Worm (Caenorhabditis elegans) whole organism, late embryonic: ENCODE data around the gene sbp-1.

ENCODE experiments used
- F13H6.1 ChIP-seq: sonication (generic microtip); optimal IDR thresholded peaks from 2 replicates; lab custom pipeline; 2016; ENCODE audit warnings: missing genetic modification characterization, missing compliant biosample characterization
- T23F11.4 ChIP-seq: fragments of 200-800 bp; sonication (Bioruptor generic); optimal IDR thresholded peaks from 2 replicates; lab custom pipeline; 2018; ENCODE audit warnings: mild to moderate bottlenecking, missing genetic modification characterization, missing compliant biosample characterization
- ama-1 ChIP-seq: fragments of 150-350 bp; optimal IDR thresholded peaks from 2 replicates; lab custom pipeline; 2014
- ceh-14 ChIP-seq: sonication (generic microtip); optimal IDR thresholded peaks from 2 replicates; lab custom pipeline; 2016; ENCODE audit warnings: missing genotype, missing genetic modification characterization, missing compliant biosample characterization
- ceh-19 ChIP-seq: fragments of 200-800 bp; sonication (Bioruptor generic); optimal IDR thresholded peaks from 2 replicates; lab custom pipeline; 2018; ENCODE audit warnings: mild to moderate bottlenecking, missing genetic modification characterization, missing compliant biosample characterization
- ceh-24 ChIP-seq: sonication (generic microtip); optimal IDR thresholded peaks from 2 replicates; lab custom pipeline; 2016; ENCODE audit warnings: mild to moderate bottlenecking, missing genetic modification characterization, missing compliant biosample characterization
- ceh-30 ChIP-seq: fragments of 150-350 bp; optimal IDR thresholded peaks from 2 replicates; lab custom pipeline; 2014; ENCODE audit warnings: missing biosample characterization, missing genetic modification characterization
- ceh-31 ChIP-seq: sonication (generic microtip); optimal IDR thresholded peaks from 2 replicates; lab custom pipeline; 2016; ENCODE audit warnings: missing genetic modification characterization, missing compliant biosample characterization
- ceh-34 ChIP-seq: sonication (generic microtip); optimal IDR thresholded peaks from 2 replicates; lab custom pipeline; 2016; ENCODE audit warnings: mild to moderate bottlenecking, missing genetic modification characterization, missing compliant biosample characterization
- ceh-45 ChIP-seq: fragments of 200-800 bp; sonication (Bioruptor generic); IDR thresholded peaks from 2 replicates; pipeline ENCODE4 v1.3.6; 2022; ENCODE audit warnings: missing genetic modification reagents, missing genetic modification characterization, missing compliant biosample characterization
- ceh-48 ChIP-seq: sonication (generic microtip); optimal IDR thresholded peaks from 2 replicates; lab custom pipeline; 2016; ENCODE audit warnings: missing genetic modification characterization, inconsistent platforms, missing compliant biosample characterization
- ceh-9 ChIP-seq: sonication (generic microtip); optimal IDR thresholded peaks from 2 replicates; lab custom pipeline; 2016; ENCODE audit warnings: mild to moderate bottlenecking, missing genetic modification characterization, inconsistent platforms, missing compliant biosample characterization
- che-1 ChIP-seq: sonication (generic microtip); optimal IDR thresholded peaks from 2 replicates; lab custom pipeline; 2016; ENCODE audit warnings: mild to moderate bottlenecking, missing genetic modification characterization, missing compliant biosample characterization
- dmd-4 ChIP-seq: sonication (generic microtip); optimal IDR thresholded peaks from 2 replicates; lab custom pipeline; 2016; ENCODE audit warnings: borderline replicate concordance, missing genetic modification characterization, missing compliant biosample characterization
- dve-1 ChIP-seq: sonication (generic microtip); optimal IDR thresholded peaks from 2 replicates; lab custom pipeline; 2017; ENCODE audit warnings: antibody characterized with exemption, mild to moderate bottlenecking, missing genetic modification characterization, missing compliant biosample characterization
- elt-2 ChIP-seq: sonication (generic microtip); optimal IDR thresholded peaks from 2 replicates; lab custom pipeline; 2016; ENCODE audit warnings: missing genetic modification reagents, missing genetic modification characterization, missing compliant biosample characterization
- ets-4 ChIP-seq: sonication (generic microtip); optimal IDR thresholded peaks from 2 replicates; lab custom pipeline; 2016; ENCODE audit warnings: missing genetic modification characterization, missing compliant biosample characterization
- eyg-1 ChIP-seq: sonication (generic microtip); optimal IDR thresholded peaks from 2 replicates; lab custom pipeline; 2016; ENCODE audit warnings: missing genotype, missing genetic modification characterization, missing compliant biosample characterization
- fkh-10 ChIP-seq: fragments of 150-350 bp; optimal IDR thresholded peaks from 2 replicates; lab custom pipeline; 2014; ENCODE audit warnings: missing biosample characterization, missing genetic modification reagents, missing genetic modification characterization
- fkh-6 ChIP-seq: sonication (generic microtip); optimal IDR thresholded peaks from 2 replicates; lab custom pipeline; 2016; ENCODE audit warnings: missing genetic modification characterization, missing compliant biosample characterization
- hlh-13 ChIP-seq: fragments of 200-800 bp; sonication (Bioruptor generic); optimal IDR thresholded peaks from 2 replicates; lab custom pipeline; 2018; ENCODE audit warnings: mild to moderate bottlenecking, missing genetic modification characterization, missing compliant biosample characterization
- hlh-15 ChIP-seq: sonication (generic microtip); optimal IDR thresholded peaks from 2 replicates; lab custom pipeline; 2016; ENCODE audit warnings: missing genetic modification characterization, missing compliant biosample characterization
- hlh-8 ChIP-seq: sonication (generic microtip); optimal IDR thresholded peaks from 2 replicates; lab custom pipeline; 2016; ENCODE audit warnings: missing genotype, missing genetic modification characterization, missing compliant biosample characterization
- lin-11 ChIP-seq: fragments of 200-800 bp; sonication (Bioruptor generic); optimal IDR thresholded peaks from 2 replicates; lab custom pipeline; 2018; ENCODE audit warnings: mild to moderate bottlenecking, missing genetic modification characterization, missing compliant biosample characterization
- mec-3 ChIP-seq: sonication (generic microtip); optimal IDR thresholded peaks from 2 replicates; lab custom pipeline; 2016; ENCODE audit warnings: borderline replicate concordance, missing genetic modification characterization, missing compliant biosample characterization
- nhr-11 ChIP-seq: fragments of 150-350 bp; optimal IDR thresholded peaks from 2 replicates; lab custom pipeline; 2014; ENCODE audit warnings: missing biosample characterization, missing genetic modification characterization
- npax-4 ChIP-seq: sonication (generic microtip); optimal IDR thresholded peaks from 2 replicates; lab custom pipeline; 2016; ENCODE audit warnings: missing genetic modification characterization, missing compliant biosample characterization
- odd-2 ChIP-seq: sonication (generic microtip); optimal IDR thresholded peaks from 2 replicates; lab custom pipeline; 2017; ENCODE audit warnings: antibody characterized with exemption, mild to moderate bottlenecking, missing genetic modification characterization, missing compliant biosample characterization
- pag-3 ChIP-seq: sonication (generic microtip); optimal IDR thresholded peaks from 2 replicates; lab custom pipeline; 2016; ENCODE audit warnings: missing compliant biosample characterization, missing genetic modification characterization, borderline replicate concordance
- pha-4 ChIP-seq: fragments of 150-350 bp; optimal IDR thresholded peaks from 2 replicates; lab custom pipeline; 2018; ENCODE audit warnings: missing biosample characterization, missing genetic modification reagents, missing genetic modification characterization
- pros-1 ChIP-seq: fragments of 150-350 bp; optimal IDR thresholded peaks from 2 replicates; lab custom pipeline; 2014; ENCODE audit warnings: missing biosample characterization, missing genetic modification reagents, missing genetic modification characterization
- ref-2 ChIP-seq: sonication (generic microtip); optimal IDR thresholded peaks from 2 replicates; lab custom pipeline; 2016; ENCODE audit warnings: missing genetic modification characterization, missing compliant biosample characterization
- sdc-2 ChIP-seq: sonication (generic microtip); optimal IDR thresholded peaks from 2 replicates; lab custom pipeline; 2016; ENCODE audit warnings: missing genotype, missing genetic modification characterization, missing compliant biosample characterization
- sox-2 ChIP-seq: fragments of 200-800 bp; sonication (Bioruptor generic); IDR thresholded peaks from 2 replicates; pipeline ENCODE4 v1.3.6; 2022; ENCODE audit warnings: missing genetic modification reagents, missing genetic modification characterization, missing compliant biosample characterization
- tbx-7 ChIP-seq: sonication (generic microtip); optimal IDR thresholded peaks from 2 replicates; lab custom pipeline; 2016; ENCODE audit warnings: missing genotype, missing genetic modification characterization, missing compliant biosample characterization
- ttx-3 ChIP-seq: sonication (generic microtip); optimal IDR thresholded peaks from 2 replicates; lab custom pipeline; 2016; ENCODE audit warnings: missing genetic modification reagents, missing genetic modification characterization, missing compliant biosample characterization
- unc-3 ChIP-seq, 2 experiments: fragments of 200-800 bp in 1 of 2; sonication (Bioruptor generic) in 1 of 2; sonication (generic microtip) in 1 of 2; conservative IDR thresholded peaks in 1 of 2; optimal IDR thresholded peaks in 1 of 2; 2 replicates each; pipeline versions ENCODE4 v1.3.6 to Lab custom; 2016 to 2022; ENCODE audit warnings: missing compliant biosample characterization in 2 of 2, missing genetic modification characterization in 2 of 2, missing genetic modification reagents in 1 of 2
- unc-42 ChIP-seq: sonication (generic microtip); optimal IDR thresholded peaks from 2 replicates; lab custom pipeline; 2016; ENCODE audit warnings: missing genotype, missing genetic modification characterization, missing compliant biosample characterization
- unc-55 ChIP-seq: sonication (generic microtip); optimal IDR thresholded peaks from 2 replicates; lab custom pipeline; 2017; ENCODE audit warnings: missing biosample characterization, missing genetic modification reagents, missing genetic modification characterization
- ztf-16 ChIP-seq: sonication (generic microtip); optimal IDR thresholded peaks from 2 replicates; lab custom pipeline; 2017; ENCODE audit warnings: missing genetic modification characterization, missing compliant biosample characterization

The sbp-1 gene

DNA sequence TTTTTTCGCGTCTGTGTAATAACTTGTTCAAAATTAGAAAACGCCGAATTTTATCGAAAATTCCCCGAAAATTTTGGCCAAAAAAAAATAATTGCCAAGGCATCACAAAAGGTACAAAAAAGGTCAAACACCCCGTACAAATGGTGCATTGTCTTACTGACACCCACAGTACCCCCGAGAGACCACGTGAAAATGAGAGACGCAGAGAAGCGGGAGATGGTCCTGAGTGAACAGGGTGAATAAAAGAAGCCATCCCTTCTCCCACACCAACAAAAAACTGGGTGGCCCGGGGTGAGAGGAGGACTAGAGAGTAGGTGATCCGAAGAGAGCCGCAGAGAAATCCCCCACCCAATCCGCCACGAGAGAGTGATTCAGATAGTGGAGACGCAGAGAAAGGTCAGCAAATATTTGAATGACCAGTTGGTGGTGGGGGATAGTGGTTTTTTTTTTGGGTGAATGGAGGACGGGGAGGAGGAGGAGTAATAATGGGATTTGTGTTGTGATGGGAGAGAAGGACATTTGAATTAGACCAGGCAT, 39.0 kb upstream of the sbp-1 start (continued):
- no peak for TF ChIP-seq ceh-19 (GFP tag; lab: Kevin White, UChicago)
- TF ChIP-seq ttx-3 (tag; lab: Kevin White, UChicago) = no peak
- peak; percentile 39 for TF ChIP-seq ceh-31
- TF ChIP-seq hlh-8 = no peak
- TF ChIP-seq dve-1 (tag; lab: Kevin White, UChicago) = no peak
- no peak for TF ChIP-seq ceh-30 (tag; lab: Kevin White, UChicago)
- no peak for TF ChIP-seq lin-11 (tag; lab: Kevin White, UChicago)
- TF ChIP-seq pag-3 (tag; lab: Kevin White, UChicago) = no peak
- TF ChIP-seq hlh-13 (GFP tag; lab: Kevin White, UChicago) = no peak
- TF ChIP-seq nhr-11 (tag; lab: Kevin White, UChicago) = no peak
- no peak for TF ChIP-seq che-1
- no peak for TF ChIP-seq ets-4 (tag; lab: Kevin White, UChicago)
- TF ChIP-seq ref-2 (tag; lab: Kevin White, UChicago) = no peak
- peak; percentile 40 for TF ChIP-seq ceh-34
- no peak for TF ChIP-seq unc-3 (GFP tag; conservative IDR thresholded peaks at IDR 0.05; lab: Robert Waterston, UW)
- no peak for TF ChIP-seq unc-3 (tag; optimal IDR thresholded peaks at IDR 0.05; lab: Kevin White, UChicago)
- TF ChIP-seq F13H6.1 (tag; lab: Kevin White, UChicago) = no peak
- TF ChIP-seq tbx-7 (tag; lab: Kevin White, UChicago) = no peak
- TF ChIP-seq eyg-1 (tag; lab: Kevin White, UChicago) = peak; percentile 41
- TF ChIP-seq fkh-10 (GFP tag; lab: Kevin White, UChicago) = no peak
- TF ChIP-seq pros-1 (tag; lab: Kevin White, UChicago) = no peak
- TF ChIP-seq ceh-45 = no peak
- TF ChIP-seq ztf-16 (tag; lab: Kevin White, UChicago) = no peak
- no peak for TF ChIP-seq unc-42 (tag; lab: Kevin White, UChicago)
- no peak for TF ChIP-seq fkh-6
- peak; percentile 37 for TF ChIP-seq sdc-2 (tag; lab: Kevin White, UChicago)
- TF ChIP-seq ceh-24 (tag; lab: Kevin White, UChicago) = no peak
- TF ChIP-seq, all 69 proteins: peak for 8

ce11 chrIII:11478468-11479363, 36.4 kb upstream of the sbp-1 start:
- TF ChIP-seq hlh-8 (no peak), hlh-15 (tag; lab: Kevin White, UChicago) (no peak), elt-2 (tag; lab: Kevin White, UChicago) (no peak), ceh-31 (no peak), tbx-7 (tag; lab: Kevin White, UChicago) (no peak), mec-3 (no peak), ceh-48 (no peak), ref-2 (tag; lab: Kevin White, UChicago) (no peak), ama-1 (lab: Kevin White, UChicago) (no peak), ceh-24 (tag; lab: Kevin White, UChicago) (no peak), hlh-13 (GFP tag; lab: Kevin White, UChicago) (no peak), npax-4 (tag; lab: Kevin White, UChicago) (no peak), T23F11.4 (GFP tag; lab: Kevin White, UChicago) (no peak), pha-4 (no peak), unc-42 (tag; lab: Kevin White, UChicago) (no peak)

- no peak for TF ChIP-seq sox-2 (GFP tag; lab: Robert Waterston, UW)
- no peak for TF ChIP-seq unc-55 (GFP tag; lab: Kevin White, UChicago)
- TF ChIP-seq dmd-4 (tag; lab: Kevin White, UChicago) = no peak
- no peak for TF ChIP-seq fkh-10 (GFP tag; lab: Kevin White, UChicago)
- TF ChIP-seq ceh-14 (tag; lab: Kevin White, UChicago) = no peak
- no peak for TF ChIP-seq odd-2
- TF ChIP-seq ceh-9 (tag; lab: Kevin White, UChicago) = no peak
Measured at ce11 chrIII:11477307-11477706, 34.9 kb upstream of the sbp-1 start.
